Fruit fly (Drosophila melanogaster) whole organism, embryonic: ENCODE results near the gene ETHR.
A peak's percentile ranks its signal among the peaks of the same experiment; 100 is the strongest.

Experiments used
- Ada2b ChIP-seq: fragments of 200-800 bp; sonication (Bioruptor generic); IDR thresholded peaks from 2 replicates; pipeline ENCODE4 v1.3.6; 2022; ENCODE audit warnings: missing biosample characterization, missing genetic modification characterization
- BtbVII ChIP-seq: fragments of 200-800 bp; sonication (Bioruptor generic); optimal IDR thresholded peaks from 3 replicates; lab custom pipeline; 2017; ENCODE audit warnings: missing biosample characterization, mild to moderate bottlenecking, missing genetic modification characterization
- CG10979 ChIP-seq: fragments of 200-800 bp; sonication (Bioruptor generic); optimal IDR thresholded peaks from 2 replicates; lab custom pipeline; 2018; ENCODE audit warnings: missing biosample characterization, mild to moderate bottlenecking, missing genetic modification characterization, moderate library complexity
- CG12299 ChIP-seq: fragments of 200-800 bp; sonication (Bioruptor generic); optimal IDR thresholded peaks from 2 replicates; lab custom pipeline; 2018; ENCODE audit warnings: missing biosample characterization, mild to moderate bottlenecking, missing genetic modification characterization
- CG12391 ChIP-seq: fragments of 200-800 bp; sonication (Bioruptor generic); optimal IDR thresholded peaks from 3 replicates; lab custom pipeline; 2018; ENCODE audit warnings: missing biosample characterization, mild to moderate bottlenecking, missing genetic modification characterization, moderate library complexity
- CG13894 ChIP-seq: fragments of 200-800 bp; sonication (Bioruptor generic); optimal IDR thresholded peaks from 3 replicates; lab custom pipeline; 2018; ENCODE audit warnings: missing biosample characterization, mild to moderate bottlenecking, missing genetic modification characterization, moderate library complexity
- CG15514 ChIP-seq: fragments of 200-800 bp; sonication (Bioruptor generic); optimal IDR thresholded peaks from 3 replicates; lab custom pipeline; 2017; ENCODE audit warnings: missing biosample characterization, missing genetic modification characterization, mild to moderate bottlenecking, moderate library complexity, missing genetic modification reagents
- CG16813 ChIP-seq: fragments of 200-800 bp; sonication (Bioruptor generic); IDR thresholded peaks from 3 replicates; pipeline ENCODE4 v1.3.6; 2022; ENCODE audit warnings: missing biosample characterization, missing genetic modification characterization; ENCODE audit not compliant: partially characterized antibody
- CG17361 ChIP-seq: fragments of 200-800 bp; sonication (Bioruptor generic); IDR thresholded peaks from 3 replicates; pipeline ENCODE4 v1.3.6; 2022; ENCODE audit warnings: missing biosample characterization, missing genetic modification characterization
- CG17829 ChIP-seq: fragments of 200-800 bp; optimal IDR thresholded peaks from 2 replicates; lab custom pipeline; 2019; ENCODE audit warnings: missing biosample characterization, mild to moderate bottlenecking, missing genetic modification characterization, moderate library complexity
- CG1792 ChIP-seq: fragments of 200-800 bp; sonication (Bioruptor generic); optimal IDR thresholded peaks from 2 replicates; lab custom pipeline; 2016; ENCODE audit warnings: missing biosample characterization, missing genetic modification characterization
- CG32767 ChIP-seq: fragments of 200-800 bp; sonication (Bioruptor generic); IDR thresholded peaks from 2 replicates; pipeline ENCODE4 v1.3.6; 2022; ENCODE audit warnings: missing biosample characterization, missing genetic modification characterization
- CG3407 ChIP-seq: fragments of 200-800 bp; sonication (Bioruptor generic); optimal IDR thresholded peaks from 2 replicates; lab custom pipeline; 2018; ENCODE audit warnings: missing biosample characterization, mild to moderate bottlenecking, missing genetic modification characterization
- CG4730 ChIP-seq: fragments of 200-800 bp; sonication (Bioruptor generic); IDR thresholded peaks from 2 replicates; pipeline ENCODE4 v1.3.6; 2022; ENCODE audit warnings: missing biosample characterization, missing genetic modification characterization
- CG5180 ChIP-seq: fragments of 200-800 bp; sonication (Bioruptor generic); optimal IDR thresholded peaks from 3 replicates; lab custom pipeline; 2017; ENCODE audit warnings: missing biosample characterization, missing genetic modification characterization, mild to moderate bottlenecking, moderate library complexity, missing genetic modification reagents
- CG7556 ChIP-seq: fragments of 200-800 bp; sonication (Bioruptor generic); optimal IDR thresholded peaks from 2 replicates; lab custom pipeline; 2017; ENCODE audit warnings: missing biosample characterization, mild to moderate bottlenecking, missing genetic modification characterization
- CG8944 ChIP-seq: fragments of 200-800 bp; sonication (Bioruptor generic); optimal IDR thresholded peaks from 3 replicates; lab custom pipeline; 2016; ENCODE audit warnings: missing biosample characterization, missing genetic modification characterization
- CG9609 ChIP-seq: fragments of 200-800 bp; sonication (Bioruptor generic); optimal IDR thresholded peaks from 3 replicates; lab custom pipeline; 2016; ENCODE audit warnings: missing biosample characterization, missing genetic modification characterization
- CG9817 ChIP-seq: fragments of 200-800 bp; sonication (Bioruptor generic); optimal IDR thresholded peaks from 2 replicates; lab custom pipeline; 2018; ENCODE audit warnings: missing biosample characterization, mild to moderate bottlenecking, missing genetic modification characterization, moderate library complexity
- Dip2 ChIP-seq: fragments of 200-800 bp; sonication (Bioruptor generic); IDR thresholded peaks from 2 replicates; pipeline ENCODE4 v1.3.6; 2022; ENCODE audit warnings: missing biosample characterization, missing genetic modification characterization
- Gsc ChIP-seq: fragments of 200-800 bp; sonication (Bioruptor generic); IDR thresholded peaks from 2 replicates; pipeline ENCODE4 v1.3.6; 2022; ENCODE audit warnings: missing biosample characterization, missing genetic modification characterization
- HLH4C ChIP-seq: fragments of 200-800 bp; sonication (Bioruptor generic); IDR thresholded peaks from 3 replicates; pipeline ENCODE4 v1.3.6; 2022; ENCODE audit warnings: missing biosample characterization, missing genetic modification characterization; ENCODE audit not compliant: partially characterized antibody
- Hr51 ChIP-seq, 2 experiments: fragments of 200-800 bp; sonication (Bioruptor generic); optimal IDR thresholded peaks; 2 replicates in 1 of 2; 3 replicates in 1 of 2; lab custom pipeline; 2016 to 2018; ENCODE audit warnings: missing biosample characterization in 2 of 2, missing genetic modification characterization in 2 of 2, mild to moderate bottlenecking in 1 of 2, moderate library complexity in 1 of 2
- Myb ChIP-seq: fragments of 200-800 bp; sonication (Bioruptor generic); optimal IDR thresholded peaks from 2 replicates; lab custom pipeline; 2016; ENCODE audit warnings: missing biosample characterization, missing genetic modification characterization
- Side ChIP-seq: fragments of 200-800 bp; sonication (Bioruptor generic); optimal IDR thresholded peaks from 2 replicates; lab custom pipeline; 2016; ENCODE audit warnings: missing biosample characterization, missing genetic modification characterization
- Sox100B ChIP-seq: fragments of 200-800 bp; sonication (Bioruptor generic); optimal IDR thresholded peaks from 3 replicates; lab custom pipeline; 2018; ENCODE audit warnings: missing biosample characterization, mild to moderate bottlenecking, missing genetic modification characterization
- Tbp ChIP-seq: fragments of >200 bp; optimal IDR thresholded peaks from 2 replicates; lab custom pipeline; 2018; ENCODE audit warnings: missing biosample characterization, missing genetic modification characterization
- Vsx1 ChIP-seq: fragments of 200-800 bp; sonication (Bioruptor generic); optimal IDR thresholded peaks from 2 replicates; lab custom pipeline; 2017; ENCODE audit warnings: missing biosample characterization, mild to moderate bottlenecking, missing genetic modification characterization, missing genetic modification reagents
- bigmax ChIP-seq: fragments of 200-800 bp; sonication (Bioruptor generic); optimal IDR thresholded peaks from 2 replicates; lab custom pipeline; 2018; ENCODE audit warnings: missing biosample characterization, mild to moderate bottlenecking, missing genetic modification characterization
- cas ChIP-seq: fragments of 200-800 bp; sonication (Bioruptor generic); IDR thresholded peaks from 2 replicates; pipeline ENCODE4 v1.3.6; 2022; ENCODE audit warnings: missing biosample characterization, missing genetic modification characterization
- cato ChIP-seq: fragments of 200-800 bp; sonication (Bioruptor generic); optimal IDR thresholded peaks from 2 replicates; lab custom pipeline; 2016; ENCODE audit warnings: missing biosample characterization, missing genetic modification characterization, borderline replicate concordance
- cwo ChIP-seq: fragments of 200-800 bp; sonication (Bioruptor generic); optimal IDR thresholded peaks from 3 replicates; lab custom pipeline; 2017; ENCODE audit warnings: missing biosample characterization, missing genetic modification characterization, mild to moderate bottlenecking, moderate library complexity, missing genetic modification reagents
- en ChIP-seq: fragments of 200-800 bp; sonication (Bioruptor generic); optimal IDR thresholded peaks from 2 replicates; lab custom pipeline; 2016; ENCODE audit warnings: missing biosample characterization, missing genetic modification characterization
- esg ChIP-seq: fragments of 200-800 bp; sonication (Bioruptor generic); conservative IDR thresholded peaks from 2 replicates; pipeline ENCODE4 v1.3.6; 2022; ENCODE audit warnings: missing biosample characterization, missing genetic modification characterization
- gcm2 ChIP-seq: fragments of 200-800 bp; sonication (Bioruptor generic); optimal IDR thresholded peaks from 2 replicates; lab custom pipeline; 2016; ENCODE audit warnings: missing biosample characterization, missing genetic modification characterization
- hbn ChIP-seq: fragments of 200-800 bp; sonication (Bioruptor generic); IDR thresholded peaks from 2 replicates; pipeline ENCODE4 v1.3.6; 2022; ENCODE audit warnings: missing biosample characterization, missing genetic modification characterization; ENCODE audit not compliant: partially characterized antibody
- oc ChIP-seq: fragments of 200-800 bp; sonication (Bioruptor generic); optimal IDR thresholded peaks from 2 replicates; lab custom pipeline; 2018; ENCODE audit warnings: missing biosample characterization, mild to moderate bottlenecking, missing genetic modification characterization, moderate library complexity
- org-1 ChIP-seq: fragments of 200-800 bp; sonication (Bioruptor generic); optimal IDR thresholded peaks from 2 replicates; lab custom pipeline; 2017; ENCODE audit warnings: missing biosample characterization, missing genetic modification characterization
- pan ChIP-seq, 4 experiments: fragments of >200 bp in 3 of 4; fragments of 200-800 bp in 1 of 4; sonication (Bioruptor generic) in 1 of 4; optimal IDR thresholded peaks in 3 of 4; IDR thresholded peaks in 1 of 4; 2 replicates each; pipeline versions ENCODE4 v1.3.6 to Lab custom; 2017 to 2022; ENCODE audit warnings: missing biosample characterization in 2 of 4, missing genetic modification characterization in 2 of 4, mixed read lengths in 1 of 4
- pb ChIP-seq: fragments of 200-800 bp; sonication (Bioruptor generic); optimal IDR thresholded peaks from 3 replicates; lab custom pipeline; 2016; ENCODE audit warnings: missing biosample characterization, missing genetic modification characterization
- peb ChIP-seq: fragments of 200-800 bp; sonication (Bioruptor generic); IDR thresholded peaks from 2 replicates; pipeline ENCODE4 v1.3.6; 2022; ENCODE audit warnings: missing biosample characterization, missing genetic modification characterization
- pnt ChIP-seq: fragments of 200-800 bp; sonication (Bioruptor generic); optimal IDR thresholded peaks from 3 replicates; lab custom pipeline; 2016; ENCODE audit warnings: missing biosample characterization, missing genetic modification characterization
- prd ChIP-seq, 3 experiments: fragments of >200 bp in 2 of 3; fragments of 200-800 bp in 1 of 3; sonication (Bioruptor generic) in 1 of 3; optimal IDR thresholded peaks in 2 of 3; IDR thresholded peaks in 1 of 3; 2 replicates in 2 of 3; 3 replicates in 1 of 3; pipeline versions ENCODE4 v1.3.6 to Lab custom; 2017 to 2022; ENCODE audit warnings: missing biosample characterization in 1 of 3, missing genetic modification characterization in 1 of 3
- row ChIP-seq: fragments of 200-800 bp; sonication (Bioruptor generic); IDR thresholded peaks from 3 replicates; pipeline ENCODE4 v1.3.6; 2022; ENCODE audit warnings: missing biosample characterization, missing genetic modification characterization
- scrt ChIP-seq: fragments of 200-800 bp; sonication (Bioruptor generic); optimal IDR thresholded peaks from 2 replicates; lab custom pipeline; 2018; ENCODE audit warnings: missing biosample characterization, mild to moderate bottlenecking, missing genetic modification characterization, moderate library complexity
- sens-2 ChIP-seq: fragments of 200-800 bp; sonication (Bioruptor generic); IDR thresholded peaks from 2 replicates; pipeline ENCODE4 v1.3.6; 2022; ENCODE audit warnings: missing biosample characterization, missing genetic modification characterization
- shn ChIP-seq: fragments of 200-800 bp; sonication (Bioruptor generic); optimal IDR thresholded peaks from 3 replicates; lab custom pipeline; 2016; ENCODE audit warnings: missing biosample characterization, missing genetic modification characterization
- ssp ChIP-seq: fragments of 200-800 bp; sonication (Bioruptor generic); IDR thresholded peaks from 2 replicates; pipeline ENCODE4 v1.3.6; 2022; ENCODE audit warnings: missing biosample characterization, missing genetic modification characterization

Gene ETHR

DNA sequence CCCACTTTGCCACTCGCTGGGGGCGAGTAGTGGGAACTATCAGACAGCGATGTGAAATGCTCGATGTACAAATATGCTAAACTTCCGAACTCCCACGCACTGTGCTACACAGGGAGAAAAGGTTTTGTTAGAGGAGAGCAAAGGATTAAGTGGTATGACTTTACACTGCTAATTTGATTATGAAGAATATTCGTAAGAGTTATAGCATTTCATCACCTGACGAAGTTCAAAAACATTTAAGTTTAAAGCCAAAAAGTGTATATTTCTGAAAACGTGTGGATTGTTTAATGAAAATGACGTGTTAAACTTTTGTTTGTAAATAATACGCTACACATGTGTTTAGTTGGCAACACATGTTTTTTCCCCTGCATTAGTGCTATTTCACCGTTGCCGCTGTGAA is 41.7 kb downstream of the ETHR start (continued):
- TF ChIP-seq CG32767 (GFP tag; lab: Robert Waterston, UW) (no peak), Vsx1 (GFP tag; lab: Kevin White, UChicago) (no peak), BtbVII (GFP tag; lab: Kevin White, UChicago) (no peak), CG3407 (GFP tag; lab: Kevin White, UChicago) (no peak), CG16813 (GFP tag; lab: Robert Waterston, UW) (no peak), pan (optimal IDR thresholded peaks at IDR 0.05; lab: Kevin White, UChicago) (no peak), pan (GFP tag; optimal IDR thresholded peaks at IDR 0.05 in 1 of 2, IDR thresholded peaks at IDR 0.05 in 1 of 2) (peak in 1 of 2 experiments; percentile 9), CG15514 (peak; percentile 0), Sox100B (GFP tag; lab: Kevin White, UChicago) (no peak), HLH4C (no peak), CG1792 (GFP tag; lab: Kevin White, UChicago) (no peak), pnt (GFP tag; lab: Kevin White, UChicago) (peak; percentile 13), cas (GFP tag; lab: Robert Waterston, UW) (no peak), cato (GFP tag; lab: Kevin White, UChicago) (no peak), Tbp (no peak), pb (GFP tag; lab: Kevin White, UChicago) (no peak), Gsc (GFP tag; lab: Robert Waterston, UW) (no peak), Hr51 (GFP tag; optimal IDR thresholded peaks at IDR 0.05; lab: Kevin White, UChicago) (peak in 1 of 2 experiments; percentile 52), prd (optimal IDR thresholded peaks at IDR 0.05; lab: Kevin White, UChicago) (no peak), prd (GFP tag; IDR thresholded peaks at IDR 0.05; lab: Robert Waterston, UW) (0 out of 3 replicates have a peak, but pooled peaks have one; percentile 19), CG17829 (no peak), gcm2 (no peak), esg (0 out of 2 replicates have a peak, but pooled peaks have one; percentile 6), CG12299 (tag; lab: Kevin White, UChicago) (no peak), CG10979 (tag; lab: Kevin White, UChicago) (no peak), CG13894 (no peak), CG9817 (no peak), bigmax (GFP tag; lab: Kevin White, UChicago) (no peak), CG8944 (GFP tag; lab: Kevin White, UChicago) (no peak), oc (no peak), CG5180 (GFP tag; lab: Kevin White, UChicago) (no peak), cwo (GFP tag; lab: Kevin White, UChicago) (peak; percentile 15), shn (GFP tag; lab: Kevin White, UChicago) (no peak), CG4730 (GFP tag; lab: Robert Waterston, UW) (no peak), hbn (GFP tag; lab: Robert Waterston, UW) (no peak), peb (GFP tag; lab: Robert Waterston, UW) (no peak), CG7556 (GFP tag; lab: Kevin White, UChicago) (peak; percentile 50), CG17361 (no peak), org-1 (GFP tag; lab: Kevin White, UChicago) (peak; percentile 10), CG12391 (tag; lab: Kevin White, UChicago) (peak; percentile 1), ssp (GFP tag; lab: Robert Waterston, UW) (no peak), Dip2 (GFP tag; lab: Robert Waterston, UW) (no peak), scrt (GFP tag; lab: Kevin White, UChicago) (no peak), Side (GFP tag; lab: Kevin White, UChicago) (no peak), CG9609 (GFP tag; lab: Kevin White, UChicago) (no peak), row (peak; percentile 35; the same call in 1 of the 3 replicates), sens-2 (GFP tag; lab: Robert Waterston, UW) (no peak), en (no peak), Myb (GFP tag; lab: Kevin White, UChicago) (no peak), Ada2b (GFP tag; lab: Robert Waterston, UW) (no peak)
